Worm (Caenorhabditis elegans) whole organism, L4 larva: ENCODE data around the gene snf-3.

Experiments used
- D1046.2 ChIP-seq: fragments of 200-800 bp; sonication (Bioruptor generic); IDR thresholded peaks from 2 replicates; pipeline ENCODE4 v1.3.6; 2022; ENCODE audit warnings: missing genetic modification characterization, missing compliant biosample characterization
- F10B5.3 ChIP-seq: sonication (generic microtip); optimal IDR thresholded peaks from 2 replicates; lab custom pipeline; 2016; ENCODE audit warnings: mild to moderate bottlenecking, missing genetic modification characterization, missing compliant biosample characterization
- Y105C5A.15 ChIP-seq: fragments of 200-800 bp; sonication (Bioruptor generic); IDR thresholded peaks from 2 replicates; pipeline ENCODE4 v1.3.6; 2022; ENCODE audit warnings: missing genetic modification characterization, missing compliant biosample characterization
- Y75B8A.6 ChIP-seq: fragments of 200-800 bp; sonication (Bioruptor generic); IDR thresholded peaks from 2 replicates; pipeline ENCODE4 v1.3.6; 2022; ENCODE audit warnings: missing genetic modification reagents, missing genetic modification characterization, missing compliant biosample characterization
- ZK337.2 ChIP-seq: fragments of 200-800 bp; sonication (Bioruptor generic); IDR thresholded peaks from 2 replicates; pipeline ENCODE4 v1.3.6; 2022; ENCODE audit warnings: missing genetic modification reagents, missing genetic modification characterization, missing compliant biosample characterization
- aha-1 ChIP-seq: fragments of 150-350 bp; peaks from one replicate; lab custom pipeline; 2014; ENCODE audit warnings: missing biosample characterization, missing genetic modification characterization
- arid-1 ChIP-seq: fragments of 200-800 bp; sonication (Bioruptor generic); conservative IDR thresholded peaks from 2 replicates; pipeline ENCODE4 v1.3.6; 2022; ENCODE audit warnings: missing genetic modification reagents, missing genetic modification characterization, missing compliant biosample characterization
- ceh-20 ChIP-seq: fragments of 200-800 bp; sonication (Bioruptor generic); IDR thresholded peaks from 2 replicates; pipeline ENCODE4 v1.3.6; 2022; ENCODE audit warnings: missing genetic modification reagents, missing genetic modification characterization, missing compliant biosample characterization
- ceh-62 ChIP-seq: sonication (generic microtip); optimal IDR thresholded peaks from 2 replicates; lab custom pipeline; 2017; ENCODE audit warnings: missing biosample characterization, missing genetic modification characterization
- daf-12 ChIP-seq: fragments of 150-350 bp; optimal IDR thresholded peaks from 2 replicates; lab custom pipeline; 2014; ENCODE audit warnings: missing biosample characterization, missing genetic modification reagents, missing genetic modification characterization
- dmd-6 ChIP-seq: fragments of 200-800 bp; sonication (Bioruptor generic); IDR thresholded peaks from 2 replicates; pipeline ENCODE4 v1.3.6; 2022; ENCODE audit warnings: missing genetic modification reagents, missing genetic modification characterization, missing compliant biosample characterization
- dmd-8 ChIP-seq: fragments of 200-800 bp; sonication (Bioruptor generic); IDR thresholded peaks from 2 replicates; pipeline ENCODE4 v1.3.6; 2022; ENCODE audit warnings: missing genetic modification characterization, missing compliant biosample characterization
- dpl-1 ChIP-seq: fragments of 150-350 bp; optimal IDR thresholded peaks from 2 replicates; lab custom pipeline; 2014; ENCODE audit warnings: missing biosample characterization, missing genetic modification reagents, missing genetic modification characterization
- hlh-30 ChIP-seq: sonication (generic microtip); optimal IDR thresholded peaks from 2 replicates; lab custom pipeline; 2017; ENCODE audit warnings: antibody characterized with exemption, mild to moderate bottlenecking, missing genetic modification characterization, missing compliant biosample characterization; ENCODE audit not compliant: insufficient read depth
- hmg-1.1 ChIP-seq: fragments of 200-800 bp; sonication (Bioruptor generic); IDR thresholded peaks from 2 replicates; pipeline ENCODE4 v1.3.6; 2022; ENCODE audit warnings: missing genetic modification reagents, missing genetic modification characterization, missing compliant biosample characterization
- lin-38 ChIP-seq: fragments of 200-800 bp; sonication (Bioruptor generic); IDR thresholded peaks from 2 replicates; pipeline ENCODE4 v1.3.6; 2022; ENCODE audit warnings: missing genetic modification reagents, missing genetic modification characterization, missing compliant biosample characterization
- madf-5 ChIP-seq, 2 experiments: fragments of 200-800 bp; sonication (Bioruptor generic); IDR thresholded peaks; 2 replicates each; pipeline ENCODE4 v1.3.6; 2022; ENCODE audit warnings: missing compliant biosample characterization in 2 of 2, missing genetic modification characterization in 2 of 2
- mes-2 ChIP-seq: sonication (generic microtip); optimal IDR thresholded peaks from 2 replicates; lab custom pipeline; 2016; ENCODE audit warnings: missing genotype, mild to moderate bottlenecking, missing genetic modification characterization, missing compliant biosample characterization; ENCODE audit not compliant: poor library complexity, severe bottlenecking
- mxl-2 ChIP-seq: fragments of 200-800 bp; sonication (Bioruptor generic); conservative IDR thresholded peaks from 2 replicates; pipeline ENCODE4 v1.3.6; 2022; ENCODE audit warnings: missing genetic modification reagents, missing genetic modification characterization, missing compliant biosample characterization
- nhr-11 ChIP-seq: fragments of 150-350 bp; optimal IDR thresholded peaks from 2 replicates; lab custom pipeline; 2014; ENCODE audit warnings: missing biosample characterization, missing genetic modification characterization
- nhr-48 ChIP-seq: sonication (generic microtip); optimal IDR thresholded peaks from 2 replicates; lab custom pipeline; 2016; ENCODE audit warnings: mild to moderate bottlenecking, missing genetic modification characterization, missing compliant biosample characterization
- nhr-6 ChIP-seq: fragments of 150-350 bp; optimal IDR thresholded peaks from 2 replicates; lab custom pipeline; 2014; ENCODE audit warnings: missing biosample characterization, missing genetic modification characterization
- set-16 ChIP-seq: fragments of 200-800 bp; sonication (Bioruptor generic); IDR thresholded peaks from 2 replicates; pipeline ENCODE4 v1.3.6; 2022; ENCODE audit warnings: missing genetic modification reagents, missing genetic modification characterization, missing compliant biosample characterization
- spr-3 ChIP-seq: fragments of 200-800 bp; sonication (Bioruptor generic); optimal IDR thresholded peaks from 2 replicates; lab custom pipeline; 2018; ENCODE audit warnings: mild to moderate bottlenecking, missing genetic modification characterization, missing compliant biosample characterization
- tag-97 ChIP-seq: fragments of 200-800 bp; sonication (Bioruptor generic); IDR thresholded peaks from 2 replicates; pipeline ENCODE4 v1.3.6; 2022; ENCODE audit warnings: missing genetic modification characterization, missing compliant biosample characterization
- unc-62 ChIP-seq, 3 experiments: fragments of 150-350 bp in 1 of 3; sonication (generic microtip); optimal IDR thresholded peaks in 2 of 3; peaks in 1 of 3; 1 replicate in 1 of 3; 2 replicates in 2 of 3; lab custom pipeline; 2014 to 2017; ENCODE audit warnings: missing biosample characterization in 3 of 3, missing genetic modification characterization in 3 of 3, missing genetic modification reagents in 3 of 3, missing genotype in 1 of 3
- vab-7 ChIP-seq: fragments of 200-800 bp; sonication (Bioruptor generic); IDR thresholded peaks from 2 replicates; pipeline ENCODE4 v1.3.6; 2022; ENCODE audit warnings: missing genetic modification reagents, missing genetic modification characterization, missing compliant biosample characterization
- zag-1 ChIP-seq: fragments of 150-350 bp; optimal IDR thresholded peaks from 2 replicates; lab custom pipeline; 2014; ENCODE audit warnings: missing biosample characterization, missing genetic modification characterization
- zip-2 ChIP-seq: fragments of 150-350 bp; optimal IDR thresholded peaks from 2 replicates; lab custom pipeline; 2014; ENCODE audit warnings: missing biosample characterization, missing genetic modification characterization
- ztf-11 ChIP-seq: fragments of 150-350 bp; optimal IDR thresholded peaks from 2 replicates; lab custom pipeline; 2014; ENCODE audit warnings: missing biosample characterization, missing genetic modification characterization

The snf-3 gene

ce11 chrII:1116521-1116920, 24.7 kb downstream of the snf-3 start:
- TF ChIP-seq tag-97 (GFP tag; lab: Robert Waterston, UW) (no peak), aha-1 (peak; percentile 56), Y105C5A.15 (GFP tag; lab: Robert Waterston, UW) (no peak), nhr-11 (tag; lab: Kevin White, UChicago) (no peak)

- TF ChIP-seq F10B5.3 (tag; lab: Kevin White, UChicago): no peak
- no peak for TF ChIP-seq ztf-11 (tag; lab: Kevin White, UChicago)
- TF ChIP-seq arid-1 (GFP tag; lab: Robert Waterston, UW): no peak
- no peak for TF ChIP-seq mes-2 (tag; lab: Kevin White, UChicago)
- TF ChIP-seq D1046.2: no peak
- TF ChIP-seq dmd-6 (GFP tag; lab: Robert Waterston, UW): no peak
- TF ChIP-seq Y75B8A.6 (GFP tag; lab: Robert Waterston, UW): no peak
- TF ChIP-seq zip-2 (tag; lab: Kevin White, UChicago): no peak
- no peak for TF ChIP-seq daf-12 (tag; lab: Kevin White, UChicago)
- TF ChIP-seq ceh-20 (GFP tag; lab: Robert Waterston, UW): no peak
- no peak for TF ChIP-seq zag-1 (tag; lab: Kevin White, UChicago)
- TF ChIP-seq nhr-48 (tag; lab: Kevin White, UChicago): no peak
- no peak for TF ChIP-seq ZK337.2 (GFP tag; lab: Robert Waterston, UW)
- no peak for TF ChIP-seq set-16 (GFP tag; lab: Robert Waterston, UW)
- no peak for TF ChIP-seq hmg-1.1 (GFP tag; lab: Robert Waterston, UW)
- no peak for TF ChIP-seq ceh-62 (tag; lab: Kevin White, UChicago)
- TF ChIP-seq spr-3 (GFP tag; lab: Kevin White, UChicago): no peak
- no peak for TF ChIP-seq lin-38 (GFP tag; lab: Robert Waterston, UW)
- no peak for TF ChIP-seq nhr-11 (tag; lab: Kevin White, UChicago)
- no peak for TF ChIP-seq madf-5 (GFP tag; IDR thresholded peaks at IDR 0.05; lab: Robert Waterston, UW)
Measured at ce11 chrII:1117992-1118729, 26.4 kb downstream of the snf-3 start, which contains the start of gene lips-13. Gene lips-13 (minus strand): TSS chrII:1118042.

- TF ChIP-seq vab-7 (GFP tag; lab: Robert Waterston, UW) (no peak), mes-2 (tag; lab: Kevin White, UChicago) (peak; percentile 68)
Measured at ce11 chrII:1123208-1123607, 31.4 kb downstream of the snf-3 start, which contains the start of the genes sut-1 and eri-3. Gene sut-1 (minus strand): TSS chrII:1123265. Gene eri-3 (plus strand): TSS chrII:1123534.

- no peak for TF ChIP-seq hlh-30
- no peak for TF ChIP-seq mxl-2
- TF ChIP-seq lin-38 (GFP tag; lab: Robert Waterston, UW): peak; percentile 65
- TF ChIP-seq, all 104 proteins: peak for 1
Measured at ce11 chrII:1124757-1125156, 33.0 kb downstream of the snf-3 start.

ce11 chrII:1126472-1126871, 34.7 kb downstream of the snf-3 start:
- peak; percentile 80 for TF ChIP-seq lin-38 (GFP tag; lab: Robert Waterston, UW)
- no peak for TF ChIP-seq dpl-1 (GFP tag; lab: Kevin White, UChicago)
- peak in 1 of 2 experiments; percentile 54 for TF ChIP-seq unc-62 (GFP tag; optimal IDR thresholded peaks at IDR 0.05 in 1 of 2; lab: Kevin White, UChicago)
- TF ChIP-seq unc-62 (tag; optimal IDR thresholded peaks at IDR 0.05; lab: Kevin White, UChicago): no peak
- TF ChIP-seq dmd-8 (GFP tag; lab: Robert Waterston, UW): no peak

- TF ChIP-seq nhr-6 (tag; lab: Kevin White, UChicago) (no peak), lin-38 (GFP tag; lab: Robert Waterston, UW) (peak; percentile 36), unc-62 (GFP tag; optimal IDR thresholded peaks at IDR 0.05 in 1 of 2; lab: Kevin White, UChicago) (peak in 1 of 2 experiments; percentile 18), unc-62 (tag; optimal IDR thresholded peaks at IDR 0.05; lab: Kevin White, UChicago) (no peak)
Measured at ce11 chrII:1127676-1128075, 35.9 kb downstream of the snf-3 start, which contains the start of gene taf-6.1. Gene taf-6.1 (plus strand): TSS chrII:1127976.
